Worm (Caenorhabditis elegans) whole organism, L1 larva: Measurements from ENCODE around the gene F13C5.1.

Source experiments
- dpl-1 ChIP-seq, 3 experiments: fragments of 150-350 bp in 2 of 3; sonication (generic microtip) in 1 of 3; optimal IDR thresholded peaks; 2 replicates each; lab custom pipeline; 2014 to 2017; ENCODE audit warnings: missing biosample characterization in 3 of 3, missing genetic modification characterization in 3 of 3, missing genetic modification reagents in 3 of 3
- elt-3 ChIP-seq, 6 experiments: fragments of 150-350 bp in 1 of 6; sonication (generic microtip); optimal IDR thresholded peaks; 2 replicates each; lab custom pipeline; 2017 to 2018; ENCODE audit warnings: missing biosample characterization in 6 of 6, missing genetic modification characterization in 6 of 6, inconsistent platforms in 1 of 6
- ets-5 ChIP-seq: fragments of 200-800 bp; sonication (Bioruptor generic); IDR thresholded peaks from 2 replicates; pipeline ENCODE4 v1.3.6; 2022; ENCODE audit warnings: missing genetic modification characterization, missing compliant biosample characterization
- fkh-10 ChIP-seq: sonication (generic microtip); optimal IDR thresholded peaks from 2 replicates; lab custom pipeline; 2017; ENCODE audit warnings: missing biosample characterization, missing genetic modification reagents, missing genetic modification characterization
- jun-1 ChIP-seq: fragments of 150-350 bp; optimal IDR thresholded peaks from 2 replicates; lab custom pipeline; 2014; ENCODE audit warnings: missing biosample characterization, missing genetic modification reagents, missing genetic modification characterization
- nhr-11 ChIP-seq: fragments of 150-350 bp; optimal IDR thresholded peaks from 2 replicates; lab custom pipeline; 2014; ENCODE audit warnings: missing biosample characterization, missing genetic modification characterization
- nhr-12 ChIP-seq: sonication (generic microtip); optimal IDR thresholded peaks from 2 replicates; lab custom pipeline; 2017; ENCODE audit warnings: missing biosample characterization, missing genetic modification characterization
- nhr-28 ChIP-seq: fragments of 150-350 bp; optimal IDR thresholded peaks from 2 replicates; lab custom pipeline; 2014; ENCODE audit warnings: missing biosample characterization, missing genetic modification characterization
- pax-3 ChIP-seq: fragments of 200-800 bp; sonication (Bioruptor generic); optimal IDR thresholded peaks from 2 replicates; lab custom pipeline; 2018; ENCODE audit warnings: mild to moderate bottlenecking, missing genetic modification characterization, moderate library complexity, missing compliant biosample characterization
- skn-1 ChIP-seq: fragments of 150-350 bp; optimal IDR thresholded peaks from 2 replicates; lab custom pipeline; 2014; ENCODE audit warnings: missing biosample characterization, missing genetic modification characterization
- snpc-4 ChIP-seq: fragments of 150-350 bp; optimal IDR thresholded peaks from 2 replicates; lab custom pipeline; 2014; ENCODE audit warnings: missing biosample characterization, missing genetic modification characterization
- ztf-11 ChIP-seq, 2 experiments: sonication (generic microtip); optimal IDR thresholded peaks; 2 replicates each; lab custom pipeline; 2016 to 2017; ENCODE audit warnings: missing genetic modification characterization in 2 of 2, missing biosample characterization in 1 of 2, missing compliant biosample characterization in 1 of 2

DNA sequence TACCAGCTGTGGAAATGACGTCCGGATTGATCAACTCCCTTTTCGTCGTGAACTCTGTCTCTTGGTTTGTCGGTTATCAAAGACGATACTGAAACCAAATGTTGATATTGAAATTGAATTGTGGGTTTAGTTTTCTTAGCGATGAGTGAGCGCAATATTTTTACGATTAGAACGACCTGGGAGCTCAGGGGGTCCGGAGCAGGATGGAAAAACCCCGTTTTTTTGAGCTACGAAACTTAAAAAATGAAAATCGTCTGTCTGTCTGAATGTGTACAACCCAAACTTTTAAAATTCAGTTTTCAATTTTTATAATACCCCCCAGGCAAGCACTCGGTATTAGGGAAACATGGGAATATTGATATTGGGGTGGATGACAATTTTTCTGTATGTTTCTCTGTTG lies 40.9 kb downstream of the F13C5.1 start:
- TF ChIP-seq nhr-11 (tag; lab: Kevin White, UChicago): no peak
- no peak for TF ChIP-seq pax-3
- TF ChIP-seq nhr-28: no peak
- no peak for TF ChIP-seq skn-1
- TF ChIP-seq snpc-4: no peak
- TF ChIP-seq ets-5 (GFP tag; lab: Robert Waterston, UW): no peak
- no peak for TF ChIP-seq elt-3 (tag; optimal IDR thresholded peaks at IDR 0.05; lab: Kevin White, UChicago)
- no peak for TF ChIP-seq dpl-1 (GFP tag; optimal IDR thresholded peaks at IDR 0.05; lab: Kevin White, UChicago)
- no peak for TF ChIP-seq fkh-10 (GFP tag; lab: Kevin White, UChicago)
- TF ChIP-seq nhr-12: no peak
- no peak for TF ChIP-seq ztf-11 (tag; optimal IDR thresholded peaks at IDR 0.05; lab: Kevin White, UChicago)
- no peak for TF ChIP-seq jun-1 (tag; lab: Kevin White, UChicago)
